Fruit fly (Drosophila melanogaster) whole organism, embryonic: ENCODE results near the gene CG2608.
A peak's percentile ranks its signal among the peaks of the same experiment; 100 is the strongest.

ENCODE experiments used
- Asciz ChIP-seq: fragments of 200-800 bp; sonication (Bioruptor generic); optimal IDR thresholded peaks from 2 replicates; lab custom pipeline; 2017; ENCODE audit warnings: missing biosample characterization, mild to moderate bottlenecking, missing genetic modification characterization, missing genetic modification reagents
- Atf6 ChIP-seq: fragments of 200-800 bp; sonication (Bioruptor generic); IDR thresholded peaks from 2 replicates; pipeline ENCODE4 v1.3.6; 2022; ENCODE audit warnings: missing biosample characterization, missing genetic modification characterization
- CG10147 ChIP-seq: fragments of 200-800 bp; sonication (Bioruptor generic); optimal IDR thresholded peaks from 2 replicates; lab custom pipeline; 2019; ENCODE audit warnings: missing biosample characterization, mild to moderate bottlenecking, missing genetic modification characterization, moderate library complexity
- CG10565 ChIP-seq: fragments of 200-800 bp; sonication (Bioruptor generic); optimal IDR thresholded peaks from 3 replicates; lab custom pipeline; 2016; ENCODE audit warnings: missing biosample characterization, mild to moderate bottlenecking, missing genetic modification characterization
- CG11723 ChIP-seq: fragments of 200-800 bp; sonication (Bioruptor generic); optimal IDR thresholded peaks from 2 replicates; lab custom pipeline; 2017; ENCODE audit warnings: missing biosample characterization, mild to moderate bottlenecking, missing genetic modification characterization
- CG13894 ChIP-seq: fragments of 200-800 bp; sonication (Bioruptor generic); optimal IDR thresholded peaks from 3 replicates; lab custom pipeline; 2018; ENCODE audit warnings: missing biosample characterization, mild to moderate bottlenecking, missing genetic modification characterization, moderate library complexity
- CG14710 ChIP-seq: fragments of 200-800 bp; sonication (Bioruptor generic); optimal IDR thresholded peaks from 3 replicates; lab custom pipeline; 2019; ENCODE audit warnings: missing biosample characterization, mild to moderate bottlenecking, missing genetic modification characterization, moderate library complexity
- CG15011 ChIP-seq: fragments of 200-800 bp; sonication (Bioruptor generic); optimal IDR thresholded peaks from 3 replicates; lab custom pipeline; 2018; ENCODE audit warnings: missing biosample characterization, mild to moderate bottlenecking, missing genetic modification characterization
- CG1647 ChIP-seq: fragments of 200-800 bp; sonication (Bioruptor generic); optimal IDR thresholded peaks from 3 replicates; lab custom pipeline; 2016; ENCODE audit warnings: missing biosample characterization, missing genetic modification characterization
- CG16779 ChIP-seq: fragments of 200-800 bp; sonication (Bioruptor generic); IDR thresholded peaks from 2 replicates; pipeline ENCODE4 v1.3.6; 2022; ENCODE audit warnings: missing biosample characterization, missing genetic modification characterization
- CG17829 ChIP-seq: fragments of 200-800 bp; optimal IDR thresholded peaks from 2 replicates; lab custom pipeline; 2019; ENCODE audit warnings: missing biosample characterization, mild to moderate bottlenecking, missing genetic modification characterization, moderate library complexity
- CG18011 ChIP-seq: fragments of 200-800 bp; sonication (Bioruptor generic); optimal IDR thresholded peaks from 2 replicates; lab custom pipeline; 2017; ENCODE audit warnings: missing biosample characterization, missing genetic modification characterization, mild to moderate bottlenecking, moderate library complexity, missing genotype
- CG18476 ChIP-seq: fragments of 200-800 bp; sonication (Bioruptor generic); optimal IDR thresholded peaks from 2 replicates; lab custom pipeline; 2016; ENCODE audit warnings: missing biosample characterization, mild to moderate bottlenecking, missing genetic modification characterization
- CG18619 ChIP-seq: fragments of 200-800 bp; sonication (Bioruptor generic); optimal IDR thresholded peaks from 3 replicates; lab custom pipeline; 2017; ENCODE audit warnings: missing biosample characterization, mild to moderate bottlenecking, missing genetic modification characterization
- CG18764 ChIP-seq: fragments of 200-800 bp; sonication (Bioruptor generic); optimal IDR thresholded peaks from 3 replicates; lab custom pipeline; 2016; ENCODE audit warnings: missing biosample characterization, missing genetic modification characterization
- CG2129 ChIP-seq: fragments of 200-800 bp; sonication (Bioruptor generic); IDR thresholded peaks from 2 replicates; pipeline ENCODE4 v1.3.6; 2022; ENCODE audit warnings: missing biosample characterization, missing genetic modification characterization; ENCODE audit not compliant: partially characterized antibody
- CG2202 ChIP-seq: fragments of 200-800 bp; sonication (Bioruptor generic); optimal IDR thresholded peaks from 2 replicates; lab custom pipeline; 2018; ENCODE audit warnings: missing biosample characterization, mild to moderate bottlenecking, missing genetic modification characterization
- CG3995 ChIP-seq: fragments of 200-800 bp; sonication (Bioruptor generic); optimal IDR thresholded peaks from 3 replicates; lab custom pipeline; 2016; ENCODE audit warnings: missing biosample characterization, missing genetic modification characterization
- CG4282 ChIP-seq: fragments of 200-800 bp; sonication (Bioruptor generic); optimal IDR thresholded peaks from 2 replicates; lab custom pipeline; 2016; ENCODE audit warnings: missing biosample characterization, missing genetic modification characterization
- CG4328 ChIP-seq: fragments of 200-800 bp; sonication (Bioruptor generic); optimal IDR thresholded peaks from 3 replicates; lab custom pipeline; 2017; ENCODE audit warnings: missing biosample characterization, missing genetic modification reagents, missing genetic modification characterization
- CG4820 ChIP-seq: fragments of 200-800 bp; sonication (Bioruptor generic); optimal IDR thresholded peaks from 3 replicates; lab custom pipeline; 2016; ENCODE audit warnings: missing biosample characterization, missing genetic modification characterization
- CG4854 ChIP-seq: fragments of 200-800 bp; sonication (Bioruptor generic); optimal IDR thresholded peaks from 2 replicates; lab custom pipeline; 2016; ENCODE audit warnings: missing biosample characterization, missing genetic modification characterization, inconsistent platforms
- CG5180 ChIP-seq: fragments of 200-800 bp; sonication (Bioruptor generic); optimal IDR thresholded peaks from 3 replicates; lab custom pipeline; 2017; ENCODE audit warnings: missing biosample characterization, missing genetic modification characterization, mild to moderate bottlenecking, moderate library complexity, missing genetic modification reagents
- CG7839 ChIP-seq: fragments of 200-800 bp; sonication (Bioruptor generic); optimal IDR thresholded peaks from 3 replicates; lab custom pipeline; 2018; ENCODE audit warnings: missing biosample characterization, mild to moderate bottlenecking, missing genetic modification characterization, moderate library complexity
- CG8388 ChIP-seq: fragments of 200-800 bp; sonication (Bioruptor generic); optimal IDR thresholded peaks from 2 replicates; lab custom pipeline; 2019; ENCODE audit warnings: missing biosample characterization, mild to moderate bottlenecking, missing genetic modification characterization, moderate library complexity
- Chrac-16 ChIP-seq: fragments of 200-800 bp; sonication (Bioruptor generic); optimal IDR thresholded peaks from 3 replicates; lab custom pipeline; 2016; ENCODE audit warnings: missing biosample characterization, missing genetic modification characterization
- Dek ChIP-seq: fragments of 200-800 bp; sonication (Bioruptor generic); optimal IDR thresholded peaks from 3 replicates; lab custom pipeline; 2019; ENCODE audit warnings: missing biosample characterization, mild to moderate bottlenecking, missing genetic modification characterization, moderate library complexity
- Dfd ChIP-seq, 2 experiments: fragments of >200 bp; optimal IDR thresholded peaks; 2 replicates each; lab custom pipeline; 2017; ENCODE audit warnings: missing biosample characterization in 2 of 2, missing genetic modification characterization in 2 of 2
- Dip2 ChIP-seq: fragments of 200-800 bp; sonication (Bioruptor generic); IDR thresholded peaks from 2 replicates; pipeline ENCODE4 v1.3.6; 2022; ENCODE audit warnings: missing biosample characterization, missing genetic modification characterization
- Doc3 ChIP-seq: fragments of 200-800 bp; sonication (Bioruptor generic); IDR thresholded peaks from 3 replicates; pipeline ENCODE4 v1.3.6; 2022; ENCODE audit warnings: missing biosample characterization, missing genetic modification characterization; ENCODE audit not compliant: partially characterized antibody
- Mrtf ChIP-seq: fragments of 200-800 bp; sonication (Bioruptor generic); IDR thresholded peaks from 3 replicates; pipeline ENCODE4 v1.3.6; 2022; ENCODE audit warnings: missing biosample characterization, missing genetic modification characterization
- Neu2 ChIP-seq: fragments of 200-800 bp; sonication (Bioruptor generic); optimal IDR thresholded peaks from 3 replicates; lab custom pipeline; 2016; ENCODE audit warnings: missing biosample characterization, missing genetic modification characterization, borderline replicate concordance
- Ptx1 ChIP-seq: fragments of 200-800 bp; sonication (Bioruptor generic); IDR thresholded peaks from 2 replicates; pipeline ENCODE4 v1.3.6; 2022; ENCODE audit warnings: missing biosample characterization, missing genetic modification characterization
- Sox100B ChIP-seq: fragments of 200-800 bp; sonication (Bioruptor generic); optimal IDR thresholded peaks from 3 replicates; lab custom pipeline; 2018; ENCODE audit warnings: missing biosample characterization, mild to moderate bottlenecking, missing genetic modification characterization
- abd-A ChIP-seq: fragments of 200-800 bp; sonication (Bioruptor generic); optimal IDR thresholded peaks from 3 replicates; lab custom pipeline; 2019; ENCODE audit warnings: missing biosample characterization, mild to moderate bottlenecking, missing genetic modification characterization, moderate library complexity
- ac ChIP-seq: fragments of 200-800 bp; sonication (Bioruptor generic); optimal IDR thresholded peaks from 3 replicates; lab custom pipeline; 2017; ENCODE audit warnings: missing biosample characterization, mild to moderate bottlenecking, missing genetic modification characterization
- al ChIP-seq: fragments of 200-800 bp; sonication (Bioruptor generic); IDR thresholded peaks from 2 replicates; pipeline ENCODE4 v1.3.6; 2022; ENCODE audit warnings: missing biosample characterization, missing genetic modification characterization
- bcd ChIP-seq: fragments of 200-800 bp; sonication (Bioruptor generic); optimal IDR thresholded peaks from 2 replicates; lab custom pipeline; 2017; ENCODE audit warnings: missing biosample characterization, mild to moderate bottlenecking, missing genetic modification characterization
- disco-r ChIP-seq: fragments of 200-800 bp; sonication (Bioruptor generic); optimal IDR thresholded peaks from 2 replicates; lab custom pipeline; 2016; ENCODE audit warnings: missing biosample characterization, missing genetic modification characterization
- dysf ChIP-seq: fragments of 200-800 bp; sonication (Bioruptor generic); IDR thresholded peaks from 3 replicates; pipeline ENCODE4 v1.3.6; 2022; ENCODE audit warnings: missing biosample characterization, missing genetic modification characterization
- ems ChIP-seq: fragments of 200-800 bp; sonication (Bioruptor generic); optimal IDR thresholded peaks from 3 replicates; lab custom pipeline; 2016; ENCODE audit warnings: missing biosample characterization, missing genetic modification characterization
- en ChIP-seq: fragments of 200-800 bp; sonication (Bioruptor generic); optimal IDR thresholded peaks from 2 replicates; lab custom pipeline; 2016; ENCODE audit warnings: missing biosample characterization, missing genetic modification characterization
- gcm ChIP-seq: fragments of 200-800 bp; sonication (Bioruptor generic); optimal IDR thresholded peaks from 2 replicates; lab custom pipeline; 2019; ENCODE audit warnings: missing biosample characterization, mild to moderate bottlenecking, missing genetic modification characterization, moderate library complexity
- gem ChIP-seq: fragments of 200-800 bp; sonication (Bioruptor generic); optimal IDR thresholded peaks from 2 replicates; lab custom pipeline; 2019; ENCODE audit warnings: missing biosample characterization, mild to moderate bottlenecking, missing genetic modification characterization, moderate library complexity
- pnt ChIP-seq: fragments of 200-800 bp; sonication (Bioruptor generic); optimal IDR thresholded peaks from 3 replicates; lab custom pipeline; 2016; ENCODE audit warnings: missing biosample characterization, missing genetic modification characterization
- slbo ChIP-seq: fragments of 200-800 bp; sonication (Bioruptor generic); IDR thresholded peaks from 2 replicates; pipeline ENCODE4 v1.3.6; 2022; ENCODE audit warnings: missing biosample characterization, missing genetic modification characterization
- sug ChIP-seq: fragments of 200-800 bp; optimal IDR thresholded peaks from 2 replicates; lab custom pipeline; 2019; ENCODE audit warnings: missing biosample characterization, mild to moderate bottlenecking, missing genetic modification characterization, moderate library complexity
- tll ChIP-seq, 2 experiments: fragments of 200-800 bp in 1 of 2; fragments of >200 bp in 1 of 2; sonication (Bioruptor generic) in 1 of 2; optimal IDR thresholded peaks; 2 replicates each; lab custom pipeline; 2017 to 2019; ENCODE audit warnings: missing biosample characterization in 2 of 2, missing genetic modification characterization in 2 of 2, mild to moderate bottlenecking in 1 of 2, moderate library complexity in 1 of 2
- toy ChIP-seq: fragments of 200-800 bp; sonication (Bioruptor generic); IDR thresholded peaks from 2 replicates; pipeline ENCODE4 v1.3.6; 2022; ENCODE audit warnings: missing biosample characterization, missing genetic modification characterization
- twi ChIP-seq: fragments of 200-800 bp; optimal IDR thresholded peaks from 2 replicates; lab custom pipeline; 2019; ENCODE audit warnings: missing biosample characterization, mild to moderate bottlenecking, missing genetic modification characterization, moderate library complexity
- unpg ChIP-seq: fragments of 200-800 bp; sonication (Bioruptor generic); optimal IDR thresholded peaks from 3 replicates; lab custom pipeline; 2018; ENCODE audit warnings: missing biosample characterization, mild to moderate bottlenecking, missing genetic modification characterization, moderate library complexity
- yki ChIP-seq: fragments of >200 bp; optimal IDR thresholded peaks from 3 replicates; lab custom pipeline; 2018

Gene CG2608

dm6 chr2L:20638413-20638812, 7.2 kb upstream of the CG2608 start (continued):
- TF ChIP-seq pnt (no peak), Dek (tag; lab: Kevin White, UChicago) (no peak), abd-A (tag; lab: Kevin White, UChicago) (no peak), CG17829 (no peak), en (GFP tag; lab: Kevin White, UChicago) (no peak), CG11723 (GFP tag; lab: Kevin White, UChicago) (no peak), CG4328 (GFP tag; lab: Kevin White, UChicago) (no peak), CG10147 (GFP tag; lab: Kevin White, UChicago) (no peak), Neu2 (no peak), CG15011 (GFP tag; lab: Kevin White, UChicago) (no peak), CG3995 (GFP tag; lab: Kevin White, UChicago) (peak; percentile 65), sug (no peak), toy (GFP tag; lab: Robert Waterston, UW) (no peak), CG13894 (tag; lab: Kevin White, UChicago) (peak; percentile 32), CG18011 (no peak), gcm (no peak), CG7839 (tag; lab: Kevin White, UChicago) (no peak), yki (lab: Kevin White, UChicago) (peak; percentile 53), CG2129 (GFP tag; lab: Robert Waterston, UW) (no peak), CG4854 (no peak), CG14710 (peak; percentile 43), CG4282 (GFP tag; lab: Kevin White, UChicago) (no peak), tll (GFP tag; optimal IDR thresholded peaks at IDR 0.05; lab: Kevin White, UChicago) (no peak), CG18764 (GFP tag; lab: Kevin White, UChicago) (no peak), al (no peak), unpg (GFP tag; lab: Kevin White, UChicago) (no peak), Doc3 (no peak), Chrac-16 (GFP tag; lab: Kevin White, UChicago) (no peak), Dip2 (no peak), disco-r (GFP tag; lab: Kevin White, UChicago) (no peak), CG8388 (GFP tag; lab: Kevin White, UChicago) (no peak), Dfd (GFP tag; optimal IDR thresholded peaks at IDR 0.05; lab: Kevin White, UChicago) (no peak), dysf (no peak), CG1647 (GFP tag; lab: Kevin White, UChicago) (no peak), CG18619 (GFP tag; lab: Kevin White, UChicago) (no peak), gem (tag; lab: Kevin White, UChicago) (no peak), twi (tag; lab: Kevin White, UChicago) (no peak), ems (GFP tag; lab: Kevin White, UChicago) (no peak), CG4820 (GFP tag; lab: Kevin White, UChicago) (no peak), Mrtf (GFP tag; lab: Robert Waterston, UW) (no peak), Atf6 (GFP tag; lab: Robert Waterston, UW) (no peak), Asciz (GFP tag; lab: Kevin White, UChicago) (no peak), CG18476 (GFP tag; lab: Kevin White, UChicago) (no peak), CG5180 (no peak), bcd (GFP tag; lab: Kevin White, UChicago) (peak; percentile 16), slbo (GFP tag; lab: Robert Waterston, UW) (no peak; the same call in 1 of the 2 replicates), CG10565 (GFP tag; lab: Kevin White, UChicago) (no peak), ac (GFP tag; lab: Kevin White, UChicago) (peak; percentile 87), CG2202 (no peak), CG16779 (no peak), Ptx1 (GFP tag; lab: Robert Waterston, UW) (no peak), Sox100B (no peak)
